ENCODE assay signal across 4 fruit fly cellular contexts in the genomic region with DNA sequence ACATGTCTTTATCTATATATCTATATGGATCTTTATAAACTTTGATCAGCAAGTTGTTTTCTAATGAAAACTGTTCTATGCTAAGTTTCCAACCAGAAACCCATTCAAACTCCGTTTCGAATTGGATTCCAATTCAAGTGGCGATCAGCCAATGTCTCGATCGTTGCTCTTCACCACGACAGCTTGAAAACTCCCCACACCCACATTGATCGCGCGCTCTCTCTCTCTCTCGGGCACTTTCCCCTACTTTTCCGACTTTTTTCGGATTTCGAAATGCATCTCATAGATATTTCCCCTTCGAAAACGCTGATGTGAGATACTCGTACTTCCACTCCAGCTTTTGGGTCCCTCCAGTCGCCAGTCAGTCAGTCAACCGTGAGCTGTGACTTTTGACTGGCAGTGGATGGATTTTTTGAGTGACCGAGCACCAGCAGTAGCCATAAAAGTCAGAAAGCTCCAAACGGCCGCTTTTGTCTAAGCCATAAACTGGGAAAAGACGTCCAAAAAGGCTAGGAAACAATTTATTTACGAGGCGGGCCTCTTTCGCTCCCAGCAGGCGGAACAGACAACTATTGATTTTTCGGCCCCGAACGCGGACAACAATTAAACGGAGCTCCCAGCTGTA.
TF ChIP-seq lines count a peak whose summit lies in the region.

No protein-coding gene starts in this region.

- no peak for TF ChIP-seq CTCF in whole organism, embryonic (GFP tag; optimal IDR thresholded peaks at IDR 0.05; lab: Kevin White, UChicago)

TF ChIP-seq in whole organism, adult, 20 proteins besides CTCF, POLR2A, EP300 and RAD21:
- TF ChIP-seq pad (GFP tag; optimal IDR thresholded peaks at IDR 0.05; lab: Kevin White, UChicago) (peak; percentile 92), tj (GFP tag; optimal IDR thresholded peaks at IDR 0.05; lab: Kevin White, UChicago) (no peak)

TF ChIP-seq in whole organism, embryonic, 481 proteins besides CTCF, POLR2A, EP300 and RAD21:
- TF ChIP-seq CG13894 (tag; optimal IDR thresholded peaks at IDR 0.05; lab: Kevin White, UChicago) (no peak), jing (GFP tag; optimal IDR thresholded peaks at IDR 0.05; lab: Kevin White, UChicago) (peak; percentile 8), Deaf1 (tag; optimal IDR thresholded peaks at IDR 0.05; lab: Kevin White, UChicago) (peak; percentile 34), Trl (optimal IDR thresholded peaks at IDR 0.05; lab: Kevin White, UChicago) (peak; percentile 30 to 82), Trl (GFP tag; optimal IDR thresholded peaks at IDR 0.05; lab: Kevin White, UChicago) (no peak), CG17385 (GFP tag; optimal IDR thresholded peaks at IDR 0.05; lab: Kevin White, UChicago) (no peak), insv (GFP tag; optimal IDR thresholded peaks at IDR 0.05; lab: Kevin White, UChicago) (peak; percentile 28 to 86), onecut (GFP tag; IDR thresholded peaks at IDR 0.05; lab: Robert Waterston, UW) (peak; percentile 56), Jarid2 (GFP tag; optimal IDR thresholded peaks at IDR 0.05; lab: Kevin White, UChicago) (peak; percentile 50), HLHmδ (GFP tag; optimal IDR thresholded peaks at IDR 0.05; lab: Kevin White, UChicago) (peak; percentile 19), tna (GFP tag; IDR thresholded peaks at IDR 0.05; lab: Robert Waterston, UW; ENCODE audit: partially characterized antibody) (no peak), gcm (GFP tag; optimal IDR thresholded peaks at IDR 0.05; lab: Kevin White, UChicago) (peak; percentile 32), sqz (GFP tag; optimal IDR thresholded peaks at IDR 0.05; lab: Kevin White, UChicago) (peak; percentile 17), Taf1 (GFP tag; IDR thresholded peaks at IDR 0.05; lab: Robert Waterston, UW) (no peak), bsh (GFP tag; optimal IDR thresholded peaks at IDR 0.05; lab: Kevin White, UChicago) (no peak), Nf-YC (tag; optimal IDR thresholded peaks at IDR 0.05; lab: Kevin White, UChicago) (peak; percentile 83), CG2199 (GFP tag; IDR thresholded peaks at IDR 0.05; lab: Robert Waterston, UW) (no peak), yki (optimal IDR thresholded peaks at IDR 0.05; lab: Kevin White, UChicago) (peak; percentile 17), CG6654 (GFP tag; optimal IDR thresholded peaks at IDR 0.05; lab: Kevin White, UChicago) (no peak), Med (GFP tag; lab: Kevin White, UChicago) (peak; percentile 23), cg (GFP tag; optimal IDR thresholded peaks at IDR 0.05; lab: Kevin White, UChicago) (peak; percentile 46), twi (tag; optimal IDR thresholded peaks at IDR 0.05; lab: Kevin White, UChicago) (no peak), CG7357 (GFP tag; IDR thresholded peaks at IDR 0.05; lab: Robert Waterston, UW) (no peak), Nf-YB (GFP tag; optimal IDR thresholded peaks at IDR 0.05; lab: Kevin White, UChicago) (peak; percentile 91), Atf3 (GFP tag; optimal IDR thresholded peaks at IDR 0.05; lab: Kevin White, UChicago) (no peak)

TF ChIP-seq in whole organism, pupa, 21 proteins besides CTCF, POLR2A, EP300 and RAD21:
- no peak for TF ChIP-seq gl (tag; optimal IDR thresholded peaks at IDR 0.05; lab: Kevin White, UChicago)
- TF ChIP-seq CG13204 (GFP tag; optimal IDR thresholded peaks at IDR 0.05; lab: Kevin White, UChicago), result peak; percentile 1

TF ChIP-seq in whole organism, wandering third instar larva, 38 proteins besides CTCF, POLR2A, EP300 and RAD21:
- no peak for TF ChIP-seq pan (optimal IDR thresholded peaks at IDR 0.05; lab: Kevin White, UChicago)
- no peak for TF ChIP-seq CG32264 (GFP tag; optimal IDR thresholded peaks at IDR 0.05; lab: Kevin White, UChicago)
- TF ChIP-seq Myc (optimal IDR thresholded peaks at IDR 0.05; lab: Kevin White, UChicago), result peak; percentile 10
